Worm (Caenorhabditis elegans): Measurements from ENCODE around the gene ttr-28.

Gene ttr-28

ce11 chrV:12944775-12945174, 39.8 kb upstream of the ttr-28 start, which contains the start of gene grl-2:
Gene grl-2, plus strand, starts transcription at chrV:12945075.
- TF ChIP-seq ceh-58 (GFP tag; IDR thresholded peaks at IDR 0.05) (no peak), D2030.7 (GFP tag; IDR thresholded peaks at IDR 0.05) (no peak), sptf-2 (GFP tag; optimal IDR thresholded peaks at IDR 0.05) (no peak), gei-17 (GFP tag; optimal IDR thresholded peaks at IDR 0.05) (no peak), hmg-1.2 (GFP tag; IDR thresholded peaks at IDR 0.05) (no peak), bed-1 (GFP tag; IDR thresholded peaks at IDR 0.05) (no peak), ceh-40 (GFP tag; IDR thresholded peaks at IDR 0.05) (no peak), let-526 (GFP tag; IDR thresholded peaks at IDR 0.05) (no peak), F10E7.11 (tag; optimal IDR thresholded peaks at IDR 0.05) (no peak), dpff-1 (tag; optimal IDR thresholded peaks at IDR 0.05) (no peak), snpc-3.4 (tag; optimal IDR thresholded peaks at IDR 0.05) (no peak), madf-3 (GFP tag; IDR thresholded peaks at IDR 0.05) (no peak), Y53F4B.3 (GFP tag; IDR thresholded peaks at IDR 0.05) (no peak), ets-4 (GFP tag; optimal IDR thresholded peaks at IDR 0.05) (no peak)

ce11 chrV:12944229-12944628, 39.3 kb upstream of the ttr-28 start, which contains the start of gene T16G1.3:
Gene T16G1.3, minus strand, starts transcription at chrV:12944329.
- no peak for TF ChIP-seq Y95B8A.8 (GFP tag; IDR thresholded peaks at IDR 0.05)
- no peak for TF ChIP-seq zim-3 (tag; optimal IDR thresholded peaks at IDR 0.05)
- TF ChIP-seq rec-8 (tag; optimal IDR thresholded peaks at IDR 0.05): no peak
- TF ChIP-seq ceh-91 (GFP tag; IDR thresholded peaks at IDR 0.05): no peak
- no peak for TF ChIP-seq lin-40 (tag; optimal IDR thresholded peaks at IDR 0.05)
- TF ChIP-seq xnd-1 (tag; optimal IDR thresholded peaks at IDR 0.05): no peak
- TF ChIP-seq ceh-27 (GFP tag; optimal IDR thresholded peaks at IDR 0.05): no peak
- TF ChIP-seq B0261.1 (tag; optimal IDR thresholded peaks at IDR 0.05): no peak
- no peak for TF ChIP-seq mel-28 (tag; optimal IDR thresholded peaks at IDR 0.05; ENCODE audit: borderline replicate concordance)
- TF ChIP-seq bed-1 (GFP tag; IDR thresholded peaks at IDR 0.05): no peak
- TF ChIP-seq lag-1 (GFP tag; IDR thresholded peaks at IDR 0.05): no peak

ce11 chrV:12943399-12943798, 38.4 kb upstream of the ttr-28 start:
- TF ChIP-seq tlf-1 (GFP tag; optimal IDR thresholded peaks at IDR 0.05) (no peak), unc-62 (GFP tag; optimal IDR thresholded peaks at IDR 0.05) (no peak), nhr-80 (tag; optimal IDR thresholded peaks at IDR 0.05) (no peak), lin-40 (tag; optimal IDR thresholded peaks at IDR 0.05) (no peak), snpc-1.1 (tag; optimal IDR thresholded peaks at IDR 0.05; ENCODE audit: insufficient read depth) (no peak), ztf-3 (GFP tag; optimal IDR thresholded peaks at IDR 0.05) (no peak), zim-3 (tag; optimal IDR thresholded peaks at IDR 0.05) (no peak), dpff-1 (tag; optimal IDR thresholded peaks at IDR 0.05) (no peak), attf-3 (GFP tag; conservative IDR thresholded peaks at IDR 0.05) (no peak), D2030.7 (GFP tag; IDR thresholded peaks at IDR 0.05) (no peak), F49E8.2 (tag; optimal IDR thresholded peaks at IDR 0.05; ENCODE audit: insufficient read depth) (no peak), nfya-2 (GFP tag; IDR thresholded peaks at IDR 0.05) (no peak), F23B12.7 (tag; optimal IDR thresholded peaks at IDR 0.05; ENCODE audit: insufficient read depth) (no peak), ztf-6 (GFP tag; IDR thresholded peaks at IDR 0.05) (no peak), K11D2.4 (GFP tag; IDR thresholded peaks at IDR 0.05) (no peak)

All from whole organism, young adult.